Worm (Caenorhabditis elegans): Measurements from ENCODE around the gene T18D3.1.
A peak's percentile ranks its signal among the peaks of the same experiment; 100 is the strongest.

The T18D3.1 gene

DNA sequence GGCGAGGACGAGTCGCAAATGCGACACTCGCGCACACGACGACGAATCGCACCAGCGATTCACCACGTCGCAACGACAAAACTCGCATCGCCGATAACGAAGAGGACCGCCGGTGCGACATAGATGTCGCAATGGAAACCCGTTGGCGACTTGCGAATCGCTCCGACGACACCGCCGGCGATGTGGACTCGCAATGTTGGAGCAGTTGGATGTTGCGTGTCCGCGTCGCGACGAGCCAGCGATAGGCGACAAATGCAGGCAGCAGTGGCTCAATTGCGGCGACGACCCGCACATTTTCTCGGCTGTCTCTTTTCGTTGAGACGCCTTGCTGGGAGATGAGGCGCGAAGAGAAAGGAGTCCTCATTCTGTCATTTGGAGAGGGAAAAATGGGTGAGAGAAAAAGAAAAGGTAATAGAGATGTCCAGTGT is 2.4 kb upstream of the T18D3.1 start (continued):
- TF ChIP-seq pag-3 (tag; optimal IDR thresholded peaks at IDR 0.05; ENCODE audit: borderline replicate concordance, insufficient read depth) = no peak
- no peak for TF ChIP-seq lin-15B (tag; optimal IDR thresholded peaks at IDR 0.05)
- no peak for TF ChIP-seq ceh-90 (tag; optimal IDR thresholded peaks at IDR 0.05)
- no peak for TF ChIP-seq ces-1 (GFP tag; optimal IDR thresholded peaks at IDR 0.05)
- no peak for TF ChIP-seq nhr-12 (tag; optimal IDR thresholded peaks at IDR 0.05)
- TF ChIP-seq aha-1 (tag; optimal IDR thresholded peaks at IDR 0.05) = no peak
- no peak for TF ChIP-seq vab-15 (tag; optimal IDR thresholded peaks at IDR 0.05)
- TF ChIP-seq alr-1 (tag; optimal IDR thresholded peaks at IDR 0.05; ENCODE audit: borderline replicate concordance) = no peak
- TF ChIP-seq F16B12.6 (tag; optimal IDR thresholded peaks at IDR 0.05) = no peak
- TF ChIP-seq snu-23 (GFP tag; optimal IDR thresholded peaks at IDR 0.05) = peak; percentile 59
- TF ChIP-seq blmp-1 (tag; optimal IDR thresholded peaks at IDR 0.05) = peak; percentile 79
- TF ChIP-seq snpc-4 (tag; optimal IDR thresholded peaks at IDR 0.05) = no peak
- TF ChIP-seq sup-37 (GFP tag; optimal IDR thresholded peaks at IDR 0.05) = no peak
- no peak for TF ChIP-seq fkh-4 (tag; optimal IDR thresholded peaks at IDR 0.05; ENCODE audit: borderline replicate concordance)
- peak; percentile 54 for TF ChIP-seq egl-13 (tag; optimal IDR thresholded peaks at IDR 0.05)
- TF ChIP-seq nhr-19 (GFP tag; conservative IDR thresholded peaks at IDR 0.05) = peak; percentile 24; the same call in 1 of the 2 replicates
- TF ChIP-seq nhr-85 (tag) = no peak
- TF ChIP-seq tlp-1 (tag; optimal IDR thresholded peaks at IDR 0.05) = no peak
- no peak for TF ChIP-seq ama-1 (optimal IDR thresholded peaks at IDR 0.05)
- no peak for TF ChIP-seq lsy-2 (tag; optimal IDR thresholded peaks at IDR 0.05)
- no peak for TF ChIP-seq C16A3.4 (tag; optimal IDR thresholded peaks at IDR 0.05)
- TF ChIP-seq lin-13 (GFP tag; optimal IDR thresholded peaks at IDR 0.05) = no peak
- TF ChIP-seq unc-130 (tag; optimal IDR thresholded peaks at IDR 0.05) = no peak
- peak; percentile 60 for TF ChIP-seq nhr-71 (tag; optimal IDR thresholded peaks at IDR 0.05)
- peak; percentile 9 for TF ChIP-seq irx-1 (tag; optimal IDR thresholded peaks at IDR 0.05)
- TF ChIP-seq ceh-8 (GFP tag; optimal IDR thresholded peaks at IDR 0.05) = no peak
- TF ChIP-seq unc-98 (GFP tag; IDR thresholded peaks at IDR 0.05) = no peak

DNA sequence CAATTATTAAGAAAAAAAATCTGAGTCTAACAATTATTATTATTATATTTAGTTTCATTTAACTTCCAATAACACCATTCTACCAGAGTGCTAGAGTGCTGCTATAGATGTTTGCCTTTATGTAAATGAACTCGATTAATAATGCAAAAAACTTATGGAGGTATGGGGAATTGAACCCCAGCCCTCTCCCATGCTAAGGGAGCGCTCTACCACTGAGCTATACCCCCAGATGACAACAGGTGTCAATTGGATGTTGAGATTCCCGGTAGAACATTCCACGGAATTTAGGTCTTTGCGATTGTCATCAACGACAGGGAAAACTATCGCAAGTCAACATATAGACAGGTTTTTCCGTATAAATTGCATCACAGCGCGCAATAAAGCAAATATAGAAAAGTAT is 3.5 kb downstream of the T18D3.1 start:
- TF ChIP-seq blmp-1 (tag; optimal IDR thresholded peaks at IDR 0.05) (peak; percentile 62), nhr-85 (tag) (peak; percentile 75), lin-15B (tag; optimal IDR thresholded peaks at IDR 0.05) (no peak), lin-14 (GFP tag; optimal IDR thresholded peaks at IDR 0.05) (no peak), unc-30 (tag; optimal IDR thresholded peaks at IDR 0.05) (no peak), xbp-1 (tag; optimal IDR thresholded peaks at IDR 0.05) (peak; percentile 10), dpl-1 (GFP tag; optimal IDR thresholded peaks at IDR 0.05) (no peak), aha-1 (tag; optimal IDR thresholded peaks at IDR 0.05) (no peak), mab-9 (GFP tag; IDR thresholded peaks at IDR 0.05) (no peak), lir-3 (tag; optimal IDR thresholded peaks at IDR 0.05; ENCODE audit: poor library complexity) (peak; percentile 27), elt-3 (tag; optimal IDR thresholded peaks at IDR 0.05) (peak in 2 of 6 experiments; percentile 10 to 53), swsn-7 (tag; optimal IDR thresholded peaks at IDR 0.05) (peak; percentile 33), hlh-4 (tag; optimal IDR thresholded peaks at IDR 0.05) (no peak), mep-1 (tag; optimal IDR thresholded peaks at IDR 0.05) (peak; percentile 51), ama-1 (optimal IDR thresholded peaks at IDR 0.05) (no peak), sptf-1 (tag; optimal IDR thresholded peaks at IDR 0.05) (no peak), sox-4 (tag; optimal IDR thresholded peaks at IDR 0.05) (no peak), ztf-11 (tag; optimal IDR thresholded peaks at IDR 0.05) (no peak), ceh-90 (tag; optimal IDR thresholded peaks at IDR 0.05) (no peak), nhr-20 (tag; optimal IDR thresholded peaks at IDR 0.05) (peak; percentile 68), isw-1 (GFP tag; IDR thresholded peaks at IDR 0.05) (no peak), ceh-8 (GFP tag; optimal IDR thresholded peaks at IDR 0.05) (no peak), lin-13 (GFP tag; optimal IDR thresholded peaks at IDR 0.05) (no peak), ceh-82 (tag; optimal IDR thresholded peaks at IDR 0.05) (no peak), dsc-1 (tag; optimal IDR thresholded peaks at IDR 0.05) (no peak), nhr-71 (tag; optimal IDR thresholded peaks at IDR 0.05) (peak; percentile 63), nhr-47 (tag; optimal IDR thresholded peaks at IDR 0.05) (peak; percentile 58), elt-2 (tag; optimal IDR thresholded peaks at IDR 0.05) (no peak), fkh-8 (tag; optimal IDR thresholded peaks at IDR 0.05) (no peak), egl-13 (tag; optimal IDR thresholded peaks at IDR 0.05) (no peak), nhr-12 (tag; optimal IDR thresholded peaks at IDR 0.05) (no peak), ets-5 (GFP tag; IDR thresholded peaks at IDR 0.05) (no peak), C34B4.2 (tag; optimal IDR thresholded peaks at IDR 0.05) (no peak), hlh-17 (GFP tag; optimal IDR thresholded peaks at IDR 0.05; ENCODE audit: borderline replicate concordance) (no peak), ceh-88 (GFP tag; IDR thresholded peaks at IDR 0.05) (no peak)

Measured in whole organism, L1 larva.